Worm (Caenorhabditis elegans) whole organism, L1 larva: ENCODE measurements around the gene C29F9.2.
"Not testable (repeated sequence)": the region's sequence is repeated elsewhere in the genome, so short reads cannot be mapped to it uniquely, and the experiment has no call there.

ENCODE experiments used
- C16A3.4 ChIP-seq: fragments of 150-350 bp; optimal IDR thresholded peaks from 2 replicates; lab custom pipeline; 2014; ENCODE audit warnings: missing biosample characterization, missing genetic modification characterization
- ama-1 ChIP-seq: fragments of 150-350 bp; optimal IDR thresholded peaks from 2 replicates; lab custom pipeline; 2014
- lsy-2 ChIP-seq, 2 experiments: fragments of 150-350 bp; optimal IDR thresholded peaks; 2 replicates each; lab custom pipeline; 2014; ENCODE audit warnings: missing biosample characterization in 2 of 2, missing genetic modification characterization in 2 of 2
- nhr-11 ChIP-seq: fragments of 150-350 bp; optimal IDR thresholded peaks from 2 replicates; lab custom pipeline; 2014; ENCODE audit warnings: missing biosample characterization, missing genetic modification characterization
- skn-1 ChIP-seq: fragments of 150-350 bp; optimal IDR thresholded peaks from 2 replicates; lab custom pipeline; 2014; ENCODE audit warnings: missing biosample characterization, missing genetic modification characterization
- sptf-1 ChIP-seq: fragments of 150-350 bp; optimal IDR thresholded peaks from 2 replicates; lab custom pipeline; 2014; ENCODE audit warnings: missing biosample characterization, missing genetic modification characterization
- tbx-2 ChIP-seq: sonication (generic microtip); optimal IDR thresholded peaks from 2 replicates; lab custom pipeline; 2016; ENCODE audit warnings: missing genetic modification characterization, missing compliant biosample characterization
- unc-62 ChIP-seq: fragments of 150-350 bp; optimal IDR thresholded peaks from 2 replicates; lab custom pipeline; 2014; ENCODE audit warnings: missing biosample characterization, missing genetic modification reagents, missing genetic modification characterization
- unc-86 ChIP-seq: sonication (generic microtip); optimal IDR thresholded peaks from 2 replicates; lab custom pipeline; 2016; ENCODE audit warnings: missing genetic modification characterization, missing compliant biosample characterization

DNA sequence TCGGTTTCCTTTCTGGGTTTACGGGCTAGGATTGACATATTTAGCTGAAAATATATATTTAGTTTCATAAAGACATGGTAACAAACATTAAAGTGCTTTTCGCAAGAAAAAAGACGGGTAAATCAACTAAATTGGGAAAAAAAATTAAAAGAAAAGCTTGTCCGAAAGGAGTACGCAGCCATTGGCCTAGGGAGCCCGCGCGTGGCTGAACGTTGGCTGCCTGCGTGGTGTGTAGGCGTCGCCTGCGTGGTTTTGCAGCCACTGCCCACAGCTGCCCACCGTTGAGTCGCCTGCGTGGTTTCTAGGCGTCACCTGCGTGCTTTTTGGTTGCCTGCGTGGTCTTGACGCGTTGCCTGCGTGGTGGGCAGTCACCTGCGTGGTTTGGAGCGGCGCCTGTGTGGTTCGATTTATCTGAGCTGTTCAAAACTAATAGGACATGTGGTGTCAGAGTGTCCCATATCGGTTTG lies 8.7 kb upstream of the C29F9.2 start, which contains the start of gene C29F9.12:
- TF ChIP-seq C16A3.4 (tag; lab: Kevin White, UChicago); skn-1; unc-62; tbx-2; unc-86; nhr-11 (tag; lab: Kevin White, UChicago); sptf-1; ama-1 (lab: Kevin White, UChicago); lsy-2 (tag; optimal IDR thresholded peaks at IDR 0.05; lab: Kevin White, UChicago): not testable (repeated sequence)
